Worm (Caenorhabditis elegans) whole organism, late embryonic: ENCODE data around the gene sra-11.

Experiments used
- F13H6.1 ChIP-seq: sonication (generic microtip); optimal IDR thresholded peaks from 2 replicates; lab custom pipeline; 2016; ENCODE audit warnings: missing genetic modification characterization, missing compliant biosample characterization
- Y22D7AL.16 ChIP-seq: sonication (generic microtip); optimal IDR thresholded peaks from 2 replicates; lab custom pipeline; 2016; ENCODE audit warnings: missing genetic modification characterization, missing compliant biosample characterization
- ceh-14 ChIP-seq: sonication (generic microtip); optimal IDR thresholded peaks from 2 replicates; lab custom pipeline; 2016; ENCODE audit warnings: missing genotype, missing genetic modification characterization, missing compliant biosample characterization
- dve-1 ChIP-seq: sonication (generic microtip); optimal IDR thresholded peaks from 2 replicates; lab custom pipeline; 2017; ENCODE audit warnings: antibody characterized with exemption, mild to moderate bottlenecking, missing genetic modification characterization, missing compliant biosample characterization
- eyg-1 ChIP-seq: sonication (generic microtip); optimal IDR thresholded peaks from 2 replicates; lab custom pipeline; 2016; ENCODE audit warnings: missing genotype, missing genetic modification characterization, missing compliant biosample characterization
- lin-11 ChIP-seq: fragments of 200-800 bp; sonication (Bioruptor generic); optimal IDR thresholded peaks from 2 replicates; lab custom pipeline; 2018; ENCODE audit warnings: mild to moderate bottlenecking, missing genetic modification characterization, missing compliant biosample characterization
- rnt-1 ChIP-seq: sonication (generic microtip); optimal IDR thresholded peaks from 2 replicates; lab custom pipeline; 2016; ENCODE audit warnings: missing genetic modification characterization, missing compliant biosample characterization

DNA sequence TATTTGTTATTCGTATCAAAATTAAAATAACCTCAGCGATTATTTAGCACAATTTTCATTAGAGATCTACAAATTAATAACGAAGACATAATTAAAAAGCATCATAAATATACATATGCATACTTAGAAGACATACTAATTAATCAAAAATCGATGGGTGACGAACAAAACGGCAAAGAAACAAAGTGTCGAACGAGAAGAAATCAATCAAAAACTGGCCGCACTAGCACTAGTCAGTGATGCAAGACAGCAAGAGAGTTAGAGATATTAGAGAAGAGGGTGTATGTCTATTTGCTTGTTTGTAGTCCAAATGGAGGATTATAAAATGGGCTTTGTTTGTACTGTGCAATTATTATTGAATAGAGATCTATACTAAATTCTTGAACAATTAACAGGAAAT, 36.7 kb upstream of the sra-11 start:
- TF ChIP-seq rnt-1 = no peak
- no peak for TF ChIP-seq eyg-1
- no peak for TF ChIP-seq F13H6.1 (tag; lab: Kevin White, UChicago)
- no peak for TF ChIP-seq Y22D7AL.16 (tag; lab: Kevin White, UChicago)
- no peak for TF ChIP-seq ceh-14 (tag; lab: Kevin White, UChicago)
- no peak for TF ChIP-seq lin-11
- TF ChIP-seq dve-1 (tag; lab: Kevin White, UChicago) = no peak
